Worm (Caenorhabditis elegans) whole organism, L3 larva: ENCODE measurements around the gene irld-50.

Experiments
- ama-1 ChIP-seq: fragments of 150-350 bp; optimal IDR thresholded peaks from 2 replicates; lab custom pipeline; 2018
- elt-1 ChIP-seq: fragments of 150-350 bp; optimal IDR thresholded peaks from 2 replicates; lab custom pipeline; 2014; ENCODE audit warnings: missing biosample characterization, missing genetic modification characterization
- fos-1 ChIP-seq: fragments of 150-350 bp; optimal IDR thresholded peaks from 2 replicates; lab custom pipeline; 2014; ENCODE audit warnings: missing biosample characterization, missing genetic modification characterization
- nfya-1 ChIP-seq: sonication (generic microtip); optimal IDR thresholded peaks from 2 replicates; lab custom pipeline; 2017; ENCODE audit warnings: missing genetic modification characterization, mild to moderate bottlenecking, missing compliant biosample characterization, antibody characterized with exemption, moderate library complexity; ENCODE audit not compliant: insufficient read depth
- nhr-237 ChIP-seq: fragments of 150-350 bp; optimal IDR thresholded peaks from 2 replicates; lab custom pipeline; 2014; ENCODE audit warnings: missing biosample characterization, missing genetic modification characterization
- nhr-67 ChIP-seq: fragments of 150-350 bp; optimal IDR thresholded peaks from 2 replicates; lab custom pipeline; 2014; ENCODE audit warnings: missing biosample characterization, missing genetic modification characterization
- nhr-76 ChIP-seq: fragments of 150-350 bp; sonication (generic microtip); optimal IDR thresholded peaks from 5 replicates; lab custom pipeline; 2014; ENCODE audit warnings: missing biosample characterization, missing genetic modification characterization
- skn-1 ChIP-seq: fragments of 150-350 bp; optimal IDR thresholded peaks from 2 replicates; lab custom pipeline; 2014; ENCODE audit warnings: missing biosample characterization, missing genetic modification characterization
- zag-1 ChIP-seq: fragments of 150-350 bp; optimal IDR thresholded peaks from 2 replicates; lab custom pipeline; 2014; ENCODE audit warnings: missing biosample characterization, missing genetic modification characterization

- TF ChIP-seq nhr-237 (tag; lab: Kevin White, UChicago) (no peak), fos-1 (tag; lab: Kevin White, UChicago) (no peak), ama-1 (lab: Kevin White, UChicago) (no peak), zag-1 (tag; lab: Kevin White, UChicago) (no peak), nhr-67 (tag; lab: Kevin White, UChicago) (no peak), nhr-76 (tag; lab: Kevin White, UChicago) (no peak), elt-1 (no peak), nfya-1 (peak; percentile 24), skn-1 (no peak)
Measured at ce11 chrII:2919074-2919857, 24.6 kb downstream of the irld-50 start, which contains the start of the genes ncap-1 and Y110A2AR.1.
